4 worm cellular contexts compared by ENCODE assay signal in the genomic region with DNA sequence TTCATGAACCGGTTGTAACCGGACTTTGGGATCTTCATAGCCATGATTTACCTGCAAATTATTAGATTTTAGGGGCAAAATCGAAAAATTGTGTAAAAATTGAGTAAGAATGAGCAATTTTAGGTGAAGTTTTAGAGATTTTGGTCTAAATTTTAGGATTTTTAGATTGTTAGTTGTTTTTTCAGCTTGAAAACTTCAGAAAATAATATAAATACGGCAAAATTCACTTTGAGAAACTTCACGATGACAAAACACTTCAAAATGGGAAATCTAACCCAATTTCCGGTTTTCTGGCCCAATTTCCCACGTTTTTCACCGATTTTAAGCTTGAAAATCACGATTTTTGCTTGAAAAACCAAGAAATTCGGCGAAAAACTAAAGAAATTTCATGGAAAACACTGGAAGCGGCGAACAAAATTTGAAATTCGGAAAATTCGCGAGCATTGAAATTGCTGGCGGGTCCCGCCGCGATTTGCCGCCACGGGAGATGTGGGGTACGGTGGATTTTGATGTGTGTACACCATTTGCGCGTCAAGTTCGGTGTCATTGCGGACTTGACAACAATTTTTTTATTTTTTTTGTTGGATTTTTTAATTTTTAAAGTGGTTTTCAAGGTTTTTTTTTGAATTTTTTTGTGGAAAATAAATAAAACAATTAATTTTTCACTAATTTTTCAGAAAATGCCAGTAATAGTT.
TF ChIP-seq lines count a peak whose summit lies in the region.

A gene (minus strand): TSS at position 51 of the 695 bp plus-strand sequence.
A gene (plus strand): TSS at position 672 of the 695 bp plus-strand sequence.

TF ChIP-seq in whole organism, L2 larva, 48 proteins besides CTCF, POLR2A, EP300 and RAD21 (continued from another document):
- TF ChIP-seq nhr-6 (tag; optimal IDR thresholded peaks at IDR 0.05; lab: Kevin White, UChicago) = peak; percentile 95
- TF ChIP-seq nhr-129 (tag; optimal IDR thresholded peaks at IDR 0.05; lab: Kevin White, UChicago) = peak; percentile 87
- TF ChIP-seq nhr-21 (tag; optimal IDR thresholded peaks at IDR 0.05; lab: Kevin White, UChicago) = peak; percentile 97
- TF ChIP-seq mab-5 (tag; optimal IDR thresholded peaks at IDR 0.05; lab: Kevin White, UChicago) = peak; percentile 97
- peak; percentile 97 for TF ChIP-seq gmeb-1 (tag; optimal IDR thresholded peaks at IDR 0.05; lab: Kevin White, UChicago)
- peak; percentile 74 for TF ChIP-seq dmd-4 (tag; optimal IDR thresholded peaks at IDR 0.05; lab: Kevin White, UChicago)
- peak; percentile 98 for TF ChIP-seq sma-3 (GFP tag; optimal IDR thresholded peaks at IDR 0.05; lab: Kevin White, UChicago)
- TF ChIP-seq sma-9 (GFP tag; optimal IDR thresholded peaks at IDR 0.05; lab: Kevin White, UChicago) = peak; percentile 96
- TF ChIP-seq sma-9 (tag; optimal IDR thresholded peaks at IDR 0.05; lab: Kevin White, UChicago) = no peak
- TF ChIP-seq ztf-4 (tag; optimal IDR thresholded peaks at IDR 0.05; lab: Kevin White, UChicago) = peak; percentile 96
- peak; percentile 82 for TF ChIP-seq nhr-237 (tag; optimal IDR thresholded peaks at IDR 0.05; lab: Kevin White, UChicago)
- peak; percentile 81 for TF ChIP-seq ZK546.5 (tag; optimal IDR thresholded peaks at IDR 0.05; lab: Kevin White, UChicago)
- TF ChIP-seq unc-62 (GFP tag; optimal IDR thresholded peaks at IDR 0.05; lab: Kevin White, UChicago) = peak; percentile 69
- peak; percentile 98 for TF ChIP-seq nhr-25 (tag; optimal IDR thresholded peaks at IDR 0.05; lab: Kevin White, UChicago)
- TF ChIP-seq elt-1 (tag; optimal IDR thresholded peaks at IDR 0.05; lab: Kevin White, UChicago) = no peak
- peak; percentile 99 for TF ChIP-seq lin-11 (tag; optimal IDR thresholded peaks at IDR 0.05; lab: Kevin White, UChicago)
- peak; percentile 93 for TF ChIP-seq C34F6.9 (tag; optimal IDR thresholded peaks at IDR 0.05; lab: Kevin White, UChicago)
- TF ChIP-seq skn-1 (tag; optimal IDR thresholded peaks at IDR 0.05; lab: Kevin White, UChicago) = peak; percentile 77
- peak; percentile 3 to 78 for TF ChIP-seq mdl-1 (tag; optimal IDR thresholded peaks at IDR 0.05; lab: Kevin White, UChicago)
- TF ChIP-seq alr-1 (tag; optimal IDR thresholded peaks at IDR 0.05; lab: Kevin White, UChicago) = no peak
- peak; percentile 89 for TF ChIP-seq R02D3.7 (tag; optimal IDR thresholded peaks at IDR 0.05; lab: Kevin White, UChicago)
- TF ChIP-seq elt-3 (tag; optimal IDR thresholded peaks at IDR 0.05; lab: Kevin White, UChicago) = no peak
- TF ChIP-seq ama-1 (optimal IDR thresholded peaks at IDR 0.05; lab: Kevin White, UChicago) = peak; percentile 66
- peak; percentile 81 for TF ChIP-seq snpc-4 (tag; optimal IDR thresholded peaks at IDR 0.05; lab: Kevin White, UChicago)
- peak; percentile 98 for TF ChIP-seq crh-2 (tag; optimal IDR thresholded peaks at IDR 0.05; lab: Kevin White, UChicago)
- peak; percentile 97 for TF ChIP-seq lin-13 (GFP tag; optimal IDR thresholded peaks at IDR 0.05; lab: Kevin White, UChicago)
- TF ChIP-seq F13H6.1 (tag; optimal IDR thresholded peaks at IDR 0.05; lab: Kevin White, UChicago) = peak; percentile 97
- peak; percentile 100 for TF ChIP-seq lsy-2 (tag; optimal IDR thresholded peaks at IDR 0.05; lab: Kevin White, UChicago)
- TF ChIP-seq blmp-1 (tag; optimal IDR thresholded peaks at IDR 0.05; lab: Kevin White, UChicago; ENCODE audit: insufficient read depth) = peak; percentile 45

TF ChIP-seq in whole organism, L4 larva, 104 proteins besides CTCF, POLR2A, EP300 and RAD21 (continued from another document and continues in another):
- TF ChIP-seq nhr-11 (tag; optimal IDR thresholded peaks at IDR 0.05; lab: Kevin White, UChicago) (peak; percentile 89), aly-2 (tag; optimal IDR thresholded peaks at IDR 0.05; lab: Kevin White, UChicago) (no peak), Y48G9A.11 (GFP tag; IDR thresholded peaks at IDR 0.05; lab: Robert Waterston, UW) (peak; percentile 97), nhr-111 (GFP tag; optimal IDR thresholded peaks at IDR 0.05; lab: Kevin White, UChicago) (peak; percentile 88), ceh-62 (tag; optimal IDR thresholded peaks at IDR 0.05; lab: Kevin White, UChicago) (no peak), arid-1 (GFP tag; conservative IDR thresholded peaks at IDR 0.05; lab: Robert Waterston, UW) (peak; percentile 98), daf-8 (GFP tag; IDR thresholded peaks at IDR 0.05; lab: Robert Waterston, UW) (no peak), hlh-30 (tag; optimal IDR thresholded peaks at IDR 0.05; lab: Kevin White, UChicago; ENCODE audit: insufficient read depth) (peak; percentile 92), Y5F2A.4 (GFP tag; optimal IDR thresholded peaks at IDR 0.05; lab: Kevin White, UChicago) (peak; percentile 86), lin-29 (GFP tag; IDR thresholded peaks at IDR 0.05; lab: Robert Waterston, UW) (peak; percentile 96), daf-12 (tag; optimal IDR thresholded peaks at IDR 0.05; lab: Kevin White, UChicago) (no peak), F44E2.7 (GFP tag; IDR thresholded peaks at IDR 0.05; lab: Robert Waterston, UW) (0 out of 2 replicates have a peak, but pooled peaks have one; percentile 72), lin-39 (tag; optimal IDR thresholded peaks at IDR 0.05; lab: Kevin White, UChicago) (peak; percentile 82), F10B5.3 (tag; optimal IDR thresholded peaks at IDR 0.05; lab: Kevin White, UChicago) (peak; percentile 93), jun-1 (tag; optimal IDR thresholded peaks at IDR 0.05; lab: Kevin White, UChicago) (peak; percentile 92), nhr-41 (GFP tag; IDR thresholded peaks at IDR 0.05; lab: Robert Waterston, UW) (peak; percentile 76; the same call in 1 of the 2 replicates), nhr-10 (tag; optimal IDR thresholded peaks at IDR 0.05; lab: Kevin White, UChicago) (peak; percentile 81), aha-1 (tag; lab: Kevin White, UChicago) (peak; percentile 83), dmd-8 (GFP tag; IDR thresholded peaks at IDR 0.05; lab: Robert Waterston, UW) (no peak), nhr-48 (tag; optimal IDR thresholded peaks at IDR 0.05; lab: Kevin White, UChicago) (peak; percentile 89), lin-38 (GFP tag; IDR thresholded peaks at IDR 0.05; lab: Robert Waterston, UW) (peak; percentile 97), hmg-1.1 (GFP tag; IDR thresholded peaks at IDR 0.05; lab: Robert Waterston, UW) (peak; percentile 99), F49E8.2 (tag; optimal IDR thresholded peaks at IDR 0.05; lab: Kevin White, UChicago; ENCODE audit: borderline replicate concordance) (peak; percentile 95), unc-130 (GFP tag; optimal IDR thresholded peaks at IDR 0.05; lab: Kevin White, UChicago) (peak; percentile 88), dmd-6 (GFP tag; IDR thresholded peaks at IDR 0.05; lab: Robert Waterston, UW) (peak; percentile 98), nhr-25 (tag; optimal IDR thresholded peaks at IDR 0.05; lab: Kevin White, UChicago; ENCODE audit: borderline replicate concordance, insufficient read depth) (peak; percentile 81), nhr-42 (GFP tag; IDR thresholded peaks at IDR 0.05; lab: Robert Waterston, UW) (peak; percentile 96), nhr-102 (tag; optimal IDR thresholded peaks at IDR 0.05; lab: Kevin White, UChicago) (peak; percentile 97), egl-43 (GFP tag; IDR thresholded peaks at IDR 0.05; lab: Robert Waterston, UW) (peak; percentile 96), F26F4.8 (GFP tag; conservative IDR thresholded peaks at IDR 0.05; lab: Robert Waterston, UW) (no peak), mdt-29 (GFP tag; IDR thresholded peaks at IDR 0.05; lab: Robert Waterston, UW) (peak; percentile 98), dpl-1 (GFP tag; optimal IDR thresholded peaks at IDR 0.05; lab: Kevin White, UChicago) (peak; percentile 94)

TF ChIP-seq in whole organism, late embryonic, 69 proteins besides CTCF, POLR2A, EP300 and RAD21 (continued from another document and continues in another):
- no peak for TF ChIP-seq dmd-4 (tag; optimal IDR thresholded peaks at IDR 0.05; lab: Kevin White, UChicago; ENCODE audit: borderline replicate concordance)
- no peak for TF ChIP-seq npax-4 (tag; optimal IDR thresholded peaks at IDR 0.05; lab: Kevin White, UChicago)
- no peak for TF ChIP-seq pag-3 (tag; optimal IDR thresholded peaks at IDR 0.05; lab: Kevin White, UChicago; ENCODE audit: borderline replicate concordance)
- TF ChIP-seq hlh-13 (GFP tag; optimal IDR thresholded peaks at IDR 0.05; lab: Kevin White, UChicago) = no peak
- no peak for TF ChIP-seq tbx-7 (tag; optimal IDR thresholded peaks at IDR 0.05; lab: Kevin White, UChicago)
- peak; percentile 51 for TF ChIP-seq ceh-19 (GFP tag; optimal IDR thresholded peaks at IDR 0.05; lab: Kevin White, UChicago)
- TF ChIP-seq ceh-30 (tag; optimal IDR thresholded peaks at IDR 0.05; lab: Kevin White, UChicago) = no peak
- no peak for TF ChIP-seq hlh-15 (tag; optimal IDR thresholded peaks at IDR 0.05; lab: Kevin White, UChicago)
- TF ChIP-seq unc-3 (GFP tag; conservative IDR thresholded peaks at IDR 0.05; lab: Robert Waterston, UW) = peak; percentile 51; the same call in 1 of the 2 replicates
- TF ChIP-seq unc-3 (tag; optimal IDR thresholded peaks at IDR 0.05; lab: Kevin White, UChicago) = peak; percentile 53
- no peak for TF ChIP-seq sdc-2 (tag; optimal IDR thresholded peaks at IDR 0.05; lab: Kevin White, UChicago)
- no peak for TF ChIP-seq elt-4 (tag; optimal IDR thresholded peaks at IDR 0.05; lab: Kevin White, UChicago)
- no peak for TF ChIP-seq K02D7.2 (tag; optimal IDR thresholded peaks at IDR 0.05; lab: Kevin White, UChicago)
- TF ChIP-seq ama-1 (optimal IDR thresholded peaks at IDR 0.05; lab: Kevin White, UChicago) = no peak
- TF ChIP-seq zip-5 (tag; optimal IDR thresholded peaks at IDR 0.05; lab: Kevin White, UChicago) = no peak
- TF ChIP-seq ceh-14 (tag; optimal IDR thresholded peaks at IDR 0.05; lab: Kevin White, UChicago) = peak; percentile 83
- TF ChIP-seq mec-3 (tag; optimal IDR thresholded peaks at IDR 0.05; lab: Kevin White, UChicago; ENCODE audit: borderline replicate concordance) = no peak
- TF ChIP-seq fax-1 (tag; optimal IDR thresholded peaks at IDR 0.05; lab: Kevin White, UChicago) = no peak
- peak; percentile 46 for TF ChIP-seq pha-2 (tag; optimal IDR thresholded peaks at IDR 0.05; lab: Kevin White, UChicago)
- peak; percentile 88 for TF ChIP-seq unc-86 (tag; optimal IDR thresholded peaks at IDR 0.05; lab: Kevin White, UChicago)
- no peak for TF ChIP-seq fkh-10 (GFP tag; optimal IDR thresholded peaks at IDR 0.05; lab: Kevin White, UChicago)
- TF ChIP-seq elt-2 (tag; optimal IDR thresholded peaks at IDR 0.05; lab: Kevin White, UChicago) = peak; percentile 77
- no peak for TF ChIP-seq pros-1 (tag; optimal IDR thresholded peaks at IDR 0.05; lab: Kevin White, UChicago)
- TF ChIP-seq ceh-22 (tag; optimal IDR thresholded peaks at IDR 0.05; lab: Kevin White, UChicago) = no peak
- TF ChIP-seq ets-4 (tag; optimal IDR thresholded peaks at IDR 0.05; lab: Kevin White, UChicago) = peak; percentile 64
- TF ChIP-seq ceh-18 (tag; optimal IDR thresholded peaks at IDR 0.05; lab: Kevin White, UChicago) = peak; percentile 80
- peak; percentile 60 for TF ChIP-seq pat-9 (tag; optimal IDR thresholded peaks at IDR 0.05; lab: Kevin White, UChicago)
- no peak for TF ChIP-seq Y22D7AL.16 (tag; optimal IDR thresholded peaks at IDR 0.05; lab: Kevin White, UChicago)
- peak; percentile 44 for TF ChIP-seq T23F11.4 (GFP tag; optimal IDR thresholded peaks at IDR 0.05; lab: Kevin White, UChicago)
- no peak for TF ChIP-seq fkh-6 (tag; optimal IDR thresholded peaks at IDR 0.05; lab: Kevin White, UChicago)
- peak; percentile 45 for TF ChIP-seq gmeb-2 (tag; optimal IDR thresholded peaks at IDR 0.05; lab: Kevin White, UChicago)
- peak; percentile 40 for TF ChIP-seq ceh-6 (GFP tag; optimal IDR thresholded peaks at IDR 0.05; lab: Kevin White, UChicago)
- TF ChIP-seq dve-1 (tag; optimal IDR thresholded peaks at IDR 0.05; lab: Kevin White, UChicago) = peak; percentile 43
- peak; percentile 76 for TF ChIP-seq ceh-31 (tag; optimal IDR thresholded peaks at IDR 0.05; lab: Kevin White, UChicago)
- peak; percentile 72 for TF ChIP-seq ztf-16 (tag; optimal IDR thresholded peaks at IDR 0.05; lab: Kevin White, UChicago)

TF ChIP-seq in whole organism, mixed stage, embryonic, 35 proteins besides CTCF, POLR2A, EP300 and RAD21 (continued from another document):
- peak; percentile 21 for TF ChIP-seq unc-120 (tag; optimal IDR thresholded peaks at IDR 0.05; lab: Kevin White, UChicago; ENCODE audit: poor library complexity, severe bottlenecking)
- TF ChIP-seq ces-1 (GFP tag; optimal IDR thresholded peaks at IDR 0.05; lab: Kevin White, UChicago) = peak; percentile 81
- TF ChIP-seq lin-32 (GFP tag; optimal IDR thresholded peaks at IDR 0.05; lab: Kevin White, UChicago) = no peak
- TF ChIP-seq cnd-1 (tag; optimal IDR thresholded peaks at IDR 0.05; lab: Kevin White, UChicago) = peak; percentile 71
- TF ChIP-seq elt-3 (tag; optimal IDR thresholded peaks at IDR 0.05; lab: Kevin White, UChicago) = no peak
- peak; percentile 90 for TF ChIP-seq mep-1 (tag; optimal IDR thresholded peaks at IDR 0.05; lab: Kevin White, UChicago)
- no peak for TF ChIP-seq elt-1 (tag; optimal IDR thresholded peaks at IDR 0.05; lab: Kevin White, UChicago; ENCODE audit: borderline replicate concordance, insufficient read depth)
- no peak for TF ChIP-seq unc-39 (tag; optimal IDR thresholded peaks at IDR 0.05; lab: Kevin White, UChicago)
- TF ChIP-seq ham-2 (GFP tag; optimal IDR thresholded peaks at IDR 0.05; lab: Kevin White, UChicago) = peak; percentile 29
